Fruit fly (Drosophila melanogaster) whole organism, embryonic: ENCODE measurements around the gene CG4631.

Source experiments
- Aef1 ChIP-seq: fragments of 200-800 bp; sonication (Bioruptor generic); IDR thresholded peaks from 3 replicates; pipeline ENCODE4 v1.3.6; 2022; ENCODE audit warnings: missing biosample characterization, missing genetic modification characterization
- Bdp1 ChIP-seq: fragments of 200-800 bp; sonication (Bioruptor generic); optimal IDR thresholded peaks from 3 replicates; lab custom pipeline; 2016; ENCODE audit warnings: missing biosample characterization, missing genetic modification characterization
- Bteb2 ChIP-seq: fragments of 200-800 bp; sonication (Bioruptor generic); optimal IDR thresholded peaks from 2 replicates; lab custom pipeline; 2016; ENCODE audit warnings: missing biosample characterization, missing genetic modification characterization
- CG10321 ChIP-seq: fragments of 200-800 bp; sonication (Bioruptor generic); IDR thresholded peaks from 2 replicates; pipeline ENCODE4 v1.3.6; 2022; ENCODE audit warnings: missing biosample characterization, missing genetic modification characterization
- CG10543 ChIP-seq: fragments of 200-800 bp; sonication (Bioruptor generic); optimal IDR thresholded peaks from 3 replicates; lab custom pipeline; 2017; ENCODE audit warnings: missing biosample characterization, mild to moderate bottlenecking, missing genetic modification characterization, moderate library complexity
- CG11093 ChIP-seq: fragments of 200-800 bp; sonication (Bioruptor generic); IDR thresholded peaks from 3 replicates; pipeline ENCODE4 v1.3.6; 2022; ENCODE audit warnings: missing biosample characterization, missing genetic modification characterization
- CG12155 ChIP-seq: fragments of 200-800 bp; sonication (Bioruptor generic); optimal IDR thresholded peaks from 3 replicates; lab custom pipeline; 2016; ENCODE audit warnings: missing biosample characterization, missing genetic modification characterization
- CG12769 ChIP-seq: fragments of 200-800 bp; sonication (Bioruptor generic); optimal IDR thresholded peaks from 2 replicates; lab custom pipeline; 2019; ENCODE audit warnings: missing biosample characterization, mild to moderate bottlenecking, missing genetic modification characterization, moderate library complexity
- CG14667 ChIP-seq: fragments of 200-800 bp; sonication (Bioruptor generic); IDR thresholded peaks from 2 replicates; pipeline ENCODE4 v1.3.6; 2022; ENCODE audit warnings: missing biosample characterization, missing genetic modification characterization
- CG15479 ChIP-seq: fragments of 200-800 bp; sonication (Bioruptor generic); optimal IDR thresholded peaks from 3 replicates; lab custom pipeline; 2019; ENCODE audit warnings: missing biosample characterization, mild to moderate bottlenecking, missing genetic modification characterization, moderate library complexity
- CG15601 ChIP-seq: fragments of 200-800 bp; sonication (Bioruptor generic); optimal IDR thresholded peaks from 3 replicates; lab custom pipeline; 2019; ENCODE audit warnings: missing biosample characterization, mild to moderate bottlenecking, missing genetic modification characterization, moderate library complexity
- CG17359 ChIP-seq: fragments of 200-800 bp; sonication (Bioruptor generic); optimal IDR thresholded peaks from 3 replicates; lab custom pipeline; 2018; ENCODE audit warnings: missing biosample characterization, mild to moderate bottlenecking, missing genetic modification characterization, moderate library complexity
- CG2678 ChIP-seq: fragments of 200-800 bp; sonication (Bioruptor generic); optimal IDR thresholded peaks from 3 replicates; lab custom pipeline; 2019; ENCODE audit warnings: missing biosample characterization, mild to moderate bottlenecking, missing genetic modification characterization, moderate library complexity
- CG2875 ChIP-seq: fragments of 200-800 bp; sonication (Bioruptor generic); optimal IDR thresholded peaks from 2 replicates; lab custom pipeline; 2017; ENCODE audit warnings: missing biosample characterization, mild to moderate bottlenecking, missing genetic modification characterization, missing genetic modification reagents
- CG34224 ChIP-seq: fragments of 200-800 bp; sonication (Bioruptor generic); IDR thresholded peaks from 3 replicates; pipeline ENCODE4 v1.3.6; 2022; ENCODE audit warnings: missing biosample characterization, missing genetic modification characterization; ENCODE audit not compliant: partially characterized antibody
- CG4360 ChIP-seq: fragments of 200-800 bp; sonication (Bioruptor generic); IDR thresholded peaks from 2 replicates; pipeline ENCODE4 v1.3.6; 2022; ENCODE audit warnings: missing biosample characterization, missing genetic modification characterization
- CG4617 ChIP-seq: fragments of 200-800 bp; sonication (Bioruptor generic); optimal IDR thresholded peaks from 3 replicates; lab custom pipeline; 2016; ENCODE audit warnings: missing biosample characterization, missing genetic modification characterization, borderline replicate concordance
- CG7372 ChIP-seq: fragments of 200-800 bp; sonication (Bioruptor generic); IDR thresholded peaks from 2 replicates; pipeline ENCODE4 v1.3.6; 2022; ENCODE audit warnings: missing biosample characterization, missing genetic modification characterization
- CG9817 ChIP-seq: fragments of 200-800 bp; sonication (Bioruptor generic); optimal IDR thresholded peaks from 2 replicates; lab custom pipeline; 2018; ENCODE audit warnings: missing biosample characterization, mild to moderate bottlenecking, missing genetic modification characterization, moderate library complexity
- CHES-1-like ChIP-seq: fragments of 200-800 bp; sonication (Bioruptor generic); optimal IDR thresholded peaks from 2 replicates; lab custom pipeline; 2016; ENCODE audit warnings: missing biosample characterization, missing genetic modification characterization
- CoRest ChIP-seq: fragments of 200-800 bp; sonication (Bioruptor generic); optimal IDR thresholded peaks from 3 replicates; lab custom pipeline; 2018; ENCODE audit warnings: missing biosample characterization, mild to moderate bottlenecking, missing genetic modification characterization, moderate library complexity
- Dbx ChIP-seq: fragments of 200-800 bp; sonication (Bioruptor generic); IDR thresholded peaks from 3 replicates; pipeline ENCODE4 v1.3.6; 2022; ENCODE audit warnings: missing biosample characterization, missing genetic modification characterization
- Fer2 ChIP-seq: fragments of 200-800 bp; sonication (Bioruptor generic); optimal IDR thresholded peaks from 2 replicates; lab custom pipeline; 2018; ENCODE audit warnings: missing biosample characterization, mild to moderate bottlenecking, missing genetic modification characterization, moderate library complexity
- Gsc ChIP-seq: fragments of 200-800 bp; sonication (Bioruptor generic); IDR thresholded peaks from 2 replicates; pipeline ENCODE4 v1.3.6; 2022; ENCODE audit warnings: missing biosample characterization, missing genetic modification characterization
- H15 ChIP-seq: fragments of 200-800 bp; sonication (Bioruptor generic); IDR thresholded peaks from 3 replicates; pipeline ENCODE4 v1.3.6; 2022; ENCODE audit warnings: missing biosample characterization, missing genetic modification characterization
- HmgZ ChIP-seq: fragments of 200-800 bp; sonication (Bioruptor generic); optimal IDR thresholded peaks from 2 replicates; lab custom pipeline; 2018; ENCODE audit warnings: missing biosample characterization, mild to moderate bottlenecking, missing genetic modification characterization
- Lhr ChIP-seq: fragments of 200-800 bp; sonication (Bioruptor generic); optimal IDR thresholded peaks from 3 replicates; lab custom pipeline; 2017; ENCODE audit warnings: mild to moderate bottlenecking, missing biosample characterization, missing genetic modification reagents, missing genetic modification characterization
- Nf-YC ChIP-seq: fragments of 200-800 bp; optimal IDR thresholded peaks from 3 replicates; lab custom pipeline; 2019; ENCODE audit warnings: missing biosample characterization, mild to moderate bottlenecking, missing genetic modification characterization, moderate library complexity
- Side ChIP-seq: fragments of 200-800 bp; sonication (Bioruptor generic); optimal IDR thresholded peaks from 2 replicates; lab custom pipeline; 2016; ENCODE audit warnings: missing biosample characterization, missing genetic modification characterization
- ara ChIP-seq: fragments of 200-800 bp; sonication (Bioruptor generic); IDR thresholded peaks from 2 replicates; pipeline ENCODE4 v1.3.6; 2022; ENCODE audit warnings: missing biosample characterization, missing genetic modification characterization
- chm ChIP-seq: fragments of 200-800 bp; sonication (Bioruptor generic); IDR thresholded peaks from 2 replicates; pipeline ENCODE4 v1.3.6; 2022; ENCODE audit warnings: missing biosample characterization, missing genetic modification characterization
- dpn ChIP-seq, 2 experiments: fragments of 200-800 bp; sonication (Bioruptor generic); optimal IDR thresholded peaks; 3 replicates each; lab custom pipeline; 2016; ENCODE audit warnings: missing biosample characterization in 2 of 2, missing genetic modification characterization in 2 of 2
- emc ChIP-seq: fragments of 200-800 bp; sonication (Bioruptor generic); optimal IDR thresholded peaks from 2 replicates; lab custom pipeline; 2016; ENCODE audit warnings: missing biosample characterization, missing genetic modification characterization
- esg ChIP-seq: fragments of 200-800 bp; sonication (Bioruptor generic); conservative IDR thresholded peaks from 2 replicates; pipeline ENCODE4 v1.3.6; 2022; ENCODE audit warnings: missing biosample characterization, missing genetic modification characterization
- exex ChIP-seq: fragments of 200-800 bp; sonication (Bioruptor generic); optimal IDR thresholded peaks from 4 replicates; lab custom pipeline; 2018; ENCODE audit warnings: missing biosample characterization, mild to moderate bottlenecking, missing genetic modification characterization, moderate library complexity
- gt ChIP-seq: fragments of 200-800 bp; sonication (Bioruptor generic); IDR thresholded peaks from 2 replicates; pipeline ENCODE4 v1.3.6; 2022; ENCODE audit warnings: missing biosample characterization, missing genetic modification characterization
- ken ChIP-seq: fragments of 200-800 bp; sonication (Bioruptor generic); IDR thresholded peaks from 3 replicates; pipeline ENCODE4 v1.3.6; 2022; ENCODE audit warnings: missing biosample characterization, missing genetic modification characterization
- mirr ChIP-seq: fragments of 200-800 bp; sonication (Bioruptor generic); optimal IDR thresholded peaks from 3 replicates; lab custom pipeline; 2018; ENCODE audit warnings: missing biosample characterization, mild to moderate bottlenecking, missing genetic modification characterization
- nau ChIP-seq: fragments of 200-800 bp; sonication (Bioruptor generic); optimal IDR thresholded peaks from 3 replicates; lab custom pipeline; 2017; ENCODE audit warnings: missing biosample characterization, mild to moderate bottlenecking, missing genetic modification characterization, missing genetic modification reagents
- nerfin-1 ChIP-seq: fragments of 200-800 bp; sonication (Bioruptor generic); optimal IDR thresholded peaks from 3 replicates; lab custom pipeline; 2019; ENCODE audit warnings: missing biosample characterization, mild to moderate bottlenecking, missing genetic modification characterization, moderate library complexity
- nom ChIP-seq: fragments of 200-800 bp; sonication (Bioruptor generic); optimal IDR thresholded peaks from 2 replicates; lab custom pipeline; 2017; ENCODE audit warnings: missing biosample characterization, missing genetic modification characterization, mild to moderate bottlenecking, moderate library complexity, missing genetic modification reagents
- onecut ChIP-seq: fragments of 200-800 bp; sonication (Bioruptor generic); IDR thresholded peaks from 2 replicates; pipeline ENCODE4 v1.3.6; 2022; ENCODE audit warnings: missing biosample characterization, missing genetic modification characterization
- pb ChIP-seq: fragments of 200-800 bp; sonication (Bioruptor generic); optimal IDR thresholded peaks from 3 replicates; lab custom pipeline; 2016; ENCODE audit warnings: missing biosample characterization, missing genetic modification characterization
- pho ChIP-seq: fragments of 200-800 bp; sonication (Bioruptor generic); optimal IDR thresholded peaks from 2 replicates; lab custom pipeline; 2016; ENCODE audit warnings: missing biosample characterization, missing genetic modification characterization
- prd ChIP-seq, 3 experiments: fragments of >200 bp in 2 of 3; fragments of 200-800 bp in 1 of 3; sonication (Bioruptor generic) in 1 of 3; optimal IDR thresholded peaks in 2 of 3; IDR thresholded peaks in 1 of 3; 2 replicates in 2 of 3; 3 replicates in 1 of 3; pipeline versions ENCODE4 v1.3.6 to Lab custom; 2017 to 2022; ENCODE audit warnings: missing biosample characterization in 1 of 3, missing genetic modification characterization in 1 of 3
- pros ChIP-seq: fragments of 200-800 bp; sonication (Bioruptor generic); optimal IDR thresholded peaks from 3 replicates; lab custom pipeline; 2019; ENCODE audit warnings: missing biosample characterization, mild to moderate bottlenecking, missing genetic modification characterization, moderate library complexity
- sc ChIP-seq, 3 experiments: fragments of >200 bp in 2 of 3; fragments of 200-800 bp in 1 of 3; sonication (Bioruptor generic) in 1 of 3; optimal IDR thresholded peaks; 2 replicates in 2 of 3; 3 replicates in 1 of 3; lab custom pipeline; 2017; ENCODE audit warnings: mild to moderate bottlenecking in 1 of 3, missing biosample characterization in 1 of 3, missing genetic modification characterization in 1 of 3, missing genetic modification reagents in 1 of 3
- sug ChIP-seq: fragments of 200-800 bp; optimal IDR thresholded peaks from 2 replicates; lab custom pipeline; 2019; ENCODE audit warnings: missing biosample characterization, mild to moderate bottlenecking, missing genetic modification characterization, moderate library complexity
- z ChIP-seq: fragments of 200-800 bp; sonication (Bioruptor generic); IDR thresholded peaks from 3 replicates; pipeline ENCODE4 v1.3.6; 2022; ENCODE audit warnings: missing biosample characterization, missing genetic modification characterization
- zf30C ChIP-seq: fragments of 200-800 bp; sonication (Bioruptor generic); optimal IDR thresholded peaks from 3 replicates; lab custom pipeline; 2018; ENCODE audit warnings: missing biosample characterization, mild to moderate bottlenecking, missing genetic modification characterization

The CG4631 gene

DNA sequence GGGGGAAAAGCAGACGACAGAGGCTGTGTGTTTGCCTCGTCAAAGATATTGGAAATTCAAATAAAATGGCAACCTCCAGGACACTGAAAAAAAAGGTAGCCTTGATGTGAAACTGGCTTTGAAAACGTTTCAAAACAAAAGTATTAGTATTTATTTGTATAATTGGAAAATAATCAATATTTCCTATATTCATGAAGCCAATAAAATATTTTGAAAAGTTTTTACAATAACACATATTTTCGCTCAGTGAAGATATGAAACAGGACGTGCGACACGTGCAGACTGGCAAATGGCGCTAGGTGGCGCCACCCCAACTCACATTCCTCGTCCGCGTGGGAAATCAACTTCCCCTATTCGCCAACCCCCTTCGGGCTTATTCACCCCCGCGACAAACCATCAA lies 40.6 kb downstream of the CG4631 start (continued):
- no peak for TF ChIP-seq CG4617 (GFP tag; lab: Kevin White, UChicago)
- TF ChIP-seq z (GFP tag; lab: Robert Waterston, UW): no peak
- TF ChIP-seq CG17359: peak; percentile 59
- peak; percentile 75 for TF ChIP-seq CG2678 (tag; lab: Kevin White, UChicago)
- no peak for TF ChIP-seq CG10543 (GFP tag; lab: Kevin White, UChicago)
- TF ChIP-seq Dbx (GFP tag; lab: Robert Waterston, UW): peak; percentile 60
- no peak for TF ChIP-seq Lhr (GFP tag; lab: Kevin White, UChicago)
- TF ChIP-seq CG9817: peak; percentile 46
- TF ChIP-seq nom (GFP tag; lab: Kevin White, UChicago): no peak
- no peak for TF ChIP-seq CG7372 (GFP tag; lab: Robert Waterston, UW)
- TF ChIP-seq CG14667 (GFP tag; lab: Robert Waterston, UW): peak; percentile 42; the same call in 1 of the 2 replicates
- TF ChIP-seq CHES-1-like: no peak
- peak; percentile 14 for TF ChIP-seq CG12769 (tag; lab: Kevin White, UChicago)
- no peak for TF ChIP-seq Side (GFP tag; lab: Kevin White, UChicago)
- no peak for TF ChIP-seq CG10321 (GFP tag; lab: Robert Waterston, UW)
- no peak for TF ChIP-seq Bteb2 (GFP tag; lab: Kevin White, UChicago)
- no peak for TF ChIP-seq sc (optimal IDR thresholded peaks at IDR 0.05; lab: Kevin White, UChicago)
- no peak for TF ChIP-seq sc (GFP tag; optimal IDR thresholded peaks at IDR 0.05; lab: Kevin White, UChicago)
- TF ChIP-seq mirr: no peak
- TF ChIP-seq prd (optimal IDR thresholded peaks at IDR 0.05; lab: Kevin White, UChicago): no peak
- TF ChIP-seq prd (GFP tag; IDR thresholded peaks at IDR 0.05; lab: Robert Waterston, UW): peak; percentile 52; the same call in 2 of the 3 replicates
- peak; percentile 50 for TF ChIP-seq onecut
- no peak for TF ChIP-seq Bdp1 (GFP tag; lab: Kevin White, UChicago)
- no peak for TF ChIP-seq ara (GFP tag; lab: Robert Waterston, UW)
- TF ChIP-seq CG4360 (GFP tag; lab: Robert Waterston, UW): no peak
- peak; percentile 23; the same call in 1 of the 2 replicates for TF ChIP-seq esg (GFP tag; lab: Robert Waterston, UW)
- TF ChIP-seq CG12155 (GFP tag; lab: Kevin White, UChicago): peak; percentile 18
- TF ChIP-seq pros (GFP tag; lab: Kevin White, UChicago): no peak
- peak; percentile 24 for TF ChIP-seq pho (GFP tag; lab: Kevin White, UChicago)
- TF ChIP-seq gt (GFP tag; lab: Robert Waterston, UW): no peak
- peak; percentile 36 for TF ChIP-seq Nf-YC (tag; lab: Kevin White, UChicago)
- peak; percentile 46 for TF ChIP-seq zf30C (GFP tag; lab: Kevin White, UChicago)
- TF ChIP-seq pb: no peak
- TF ChIP-seq Gsc (GFP tag; lab: Robert Waterston, UW): no peak
- TF ChIP-seq Aef1: no peak
- peak; percentile 42 for TF ChIP-seq CoRest (tag; lab: Kevin White, UChicago)
- no peak for TF ChIP-seq HmgZ (tag; lab: Kevin White, UChicago)
- peak; percentile 25 for TF ChIP-seq sug (tag; lab: Kevin White, UChicago)
- TF ChIP-seq nerfin-1 (tag; lab: Kevin White, UChicago): peak; percentile 3
- TF ChIP-seq Fer2: peak; percentile 11
- no peak for TF ChIP-seq CG15601 (tag; lab: Kevin White, UChicago)
- no peak for TF ChIP-seq CG2875 (GFP tag; lab: Kevin White, UChicago)
- TF ChIP-seq CG34224 (GFP tag; lab: Robert Waterston, UW): no peak
- 0 out of 3 replicates have a peak, but pooled peaks have one; percentile 39 for TF ChIP-seq H15 (GFP tag; lab: Robert Waterston, UW)
- no peak for TF ChIP-seq CG15479 (GFP tag; lab: Kevin White, UChicago)
- no peak for TF ChIP-seq chm (GFP tag; lab: Robert Waterston, UW)
- no peak for TF ChIP-seq exex (tag; lab: Kevin White, UChicago)
- no peak for TF ChIP-seq CG11093 (GFP tag; lab: Robert Waterston, UW)
- no peak for TF ChIP-seq ken (GFP tag; lab: Robert Waterston, UW)
- TF ChIP-seq dpn (GFP tag; optimal IDR thresholded peaks at IDR 0.05; lab: Kevin White, UChicago): peak in 1 of 2 experiments; percentile 24
- no peak for TF ChIP-seq emc (GFP tag; lab: Kevin White, UChicago)
- TF ChIP-seq nau (GFP tag; lab: Kevin White, UChicago): no peak
